Worm (Caenorhabditis elegans) whole organism, L4 larva: ENCODE data around the gene F42H10.2.

ENCODE experiments used
- F37D6.2 ChIP-seq: sonication (generic microtip); optimal IDR thresholded peaks from 2 replicates; lab custom pipeline; 2016; ENCODE audit warnings: mild to moderate bottlenecking, missing genetic modification characterization, missing compliant biosample characterization
- F44E2.7 ChIP-seq: fragments of 200-800 bp; sonication (Bioruptor generic); IDR thresholded peaks from 2 replicates; pipeline ENCODE4 v2.1.2; 2022; ENCODE audit warnings: missing genetic modification characterization, missing compliant biosample characterization
- F49E8.2 ChIP-seq: sonication (generic microtip); optimal IDR thresholded peaks from 2 replicates; lab custom pipeline; 2016; ENCODE audit warnings: missing compliant biosample characterization, mild to moderate bottlenecking, missing genetic modification characterization, borderline replicate concordance
- R02D3.7 ChIP-seq: fragments of 150-350 bp; sonication (generic microtip); optimal IDR thresholded peaks from 3 replicates; lab custom pipeline; 2014; ENCODE audit warnings: missing biosample characterization, missing genetic modification characterization
- T20F7.1 ChIP-seq: fragments of 200-800 bp; sonication (Bioruptor generic); optimal IDR thresholded peaks from 2 replicates; lab custom pipeline; 2018; ENCODE audit warnings: mild to moderate bottlenecking, missing genetic modification characterization, missing compliant biosample characterization
- T26A8.4 ChIP-seq: fragments of 200-800 bp; sonication (Bioruptor generic); IDR thresholded peaks from 2 replicates; pipeline ENCODE4 v1.3.6; 2022; ENCODE audit warnings: missing genetic modification characterization, missing compliant biosample characterization
- Y75B8A.6 ChIP-seq: fragments of 200-800 bp; sonication (Bioruptor generic); IDR thresholded peaks from 2 replicates; pipeline ENCODE4 v1.3.6; 2022; ENCODE audit warnings: missing genetic modification reagents, missing genetic modification characterization, missing compliant biosample characterization
- ZK546.5 ChIP-seq, 2 experiments: sonication (generic microtip); optimal IDR thresholded peaks; 2 replicates each; lab custom pipeline; 2017; ENCODE audit warnings: missing biosample characterization in 2 of 2, missing genetic modification characterization in 2 of 2
- aha-1 ChIP-seq: fragments of 150-350 bp; peaks from one replicate; lab custom pipeline; 2014; ENCODE audit warnings: missing biosample characterization, missing genetic modification characterization
- aly-2 ChIP-seq: sonication (generic microtip); optimal IDR thresholded peaks from 2 replicates; lab custom pipeline; 2018; ENCODE audit warnings: missing biosample characterization, missing genetic modification characterization
- arid-1 ChIP-seq: fragments of 200-800 bp; sonication (Bioruptor generic); conservative IDR thresholded peaks from 2 replicates; pipeline ENCODE4 v1.3.6; 2022; ENCODE audit warnings: missing genetic modification reagents, missing genetic modification characterization, missing compliant biosample characterization
- ceh-28 ChIP-seq: fragments of 150-350 bp; optimal IDR thresholded peaks from 2 replicates; lab custom pipeline; 2014; ENCODE audit warnings: missing biosample characterization, missing genetic modification reagents, missing genetic modification characterization
- ctbp-1 ChIP-seq: fragments of 200-800 bp; sonication (Bioruptor generic); IDR thresholded peaks from 2 replicates; pipeline ENCODE4 v1.3.6; 2022; ENCODE audit warnings: missing genetic modification reagents, missing genetic modification characterization, missing compliant biosample characterization
- daf-16 ChIP-seq, 3 experiments: sonication (generic microtip); optimal IDR thresholded peaks; 2 replicates each; lab custom pipeline; 2016 to 2017; ENCODE audit warnings: missing genetic modification characterization in 3 of 3, missing genetic modification reagents in 3 of 3, mild to moderate bottlenecking in 2 of 3, missing compliant biosample characterization in 2 of 3, missing biosample characterization in 1 of 3, moderate library complexity in 1 of 3
- daf-8 ChIP-seq: fragments of 200-800 bp; sonication (Bioruptor generic); IDR thresholded peaks from 2 replicates; pipeline ENCODE4 v1.3.6; 2022; ENCODE audit warnings: missing genetic modification characterization, missing compliant biosample characterization
- dpl-1 ChIP-seq: fragments of 150-350 bp; optimal IDR thresholded peaks from 2 replicates; lab custom pipeline; 2014; ENCODE audit warnings: missing biosample characterization, missing genetic modification reagents, missing genetic modification characterization
- dve-1 ChIP-seq: sonication (generic microtip); optimal IDR thresholded peaks from 2 replicates; lab custom pipeline; 2017; ENCODE audit warnings: antibody characterized with exemption, mild to moderate bottlenecking, missing genetic modification characterization, missing compliant biosample characterization; ENCODE audit not compliant: insufficient read depth
- fkh-10 ChIP-seq: fragments of 150-350 bp; optimal IDR thresholded peaks from 2 replicates; lab custom pipeline; 2014; ENCODE audit warnings: missing biosample characterization, missing genetic modification reagents, missing genetic modification characterization
- gei-8 ChIP-seq: fragments of 200-800 bp; sonication (Bioruptor generic); optimal IDR thresholded peaks from 2 replicates; lab custom pipeline; 2018; ENCODE audit warnings: mild to moderate bottlenecking, missing genetic modification characterization, missing compliant biosample characterization
- hif-1 ChIP-seq, 2 experiments: sonication (generic microtip); optimal IDR thresholded peaks; 2 replicates each; lab custom pipeline; 2016 to 2017; ENCODE audit warnings: missing compliant biosample characterization in 2 of 2, missing genetic modification characterization in 2 of 2, missing genetic modification reagents in 2 of 2, missing genotype in 2 of 2, mild to moderate bottlenecking in 1 of 2
- hlh-30 ChIP-seq: sonication (generic microtip); optimal IDR thresholded peaks from 2 replicates; lab custom pipeline; 2017; ENCODE audit warnings: antibody characterized with exemption, mild to moderate bottlenecking, missing genetic modification characterization, missing compliant biosample characterization; ENCODE audit not compliant: insufficient read depth
- jun-1 ChIP-seq: fragments of 150-350 bp; optimal IDR thresholded peaks from 2 replicates; lab custom pipeline; 2014; ENCODE audit warnings: missing biosample characterization, missing genetic modification reagents, missing genetic modification characterization
- lim-7 ChIP-seq: fragments of 200-800 bp; sonication (Bioruptor generic); IDR thresholded peaks from 2 replicates; pipeline ENCODE4 v1.3.6; 2022; ENCODE audit warnings: missing genetic modification characterization, missing compliant biosample characterization
- lin-15B ChIP-seq: fragments of 150-350 bp; sonication (generic microtip); optimal IDR thresholded peaks from 3 replicates; lab custom pipeline; 2014; ENCODE audit warnings: missing biosample characterization, missing genetic modification characterization
- lin-39 ChIP-seq: fragments of 150-350 bp; optimal IDR thresholded peaks from 2 replicates; lab custom pipeline; 2014; ENCODE audit warnings: missing biosample characterization, missing genetic modification reagents, missing genetic modification characterization
- lsy-2 ChIP-seq, 2 experiments: fragments of 150-350 bp in 1 of 2; sonication (generic microtip) in 1 of 2; optimal IDR thresholded peaks; 2 replicates each; lab custom pipeline; 2014 to 2017; ENCODE audit warnings: missing biosample characterization in 2 of 2, missing genetic modification characterization in 2 of 2
- mep-1 ChIP-seq: fragments of 150-350 bp; sonication (generic microtip); optimal IDR thresholded peaks from 3 replicates; lab custom pipeline; 2014; ENCODE audit warnings: missing biosample characterization, missing genetic modification characterization
- mes-2 ChIP-seq: sonication (generic microtip); optimal IDR thresholded peaks from 2 replicates; lab custom pipeline; 2016; ENCODE audit warnings: missing genotype, mild to moderate bottlenecking, missing genetic modification characterization, missing compliant biosample characterization; ENCODE audit not compliant: poor library complexity, severe bottlenecking
- mxl-2 ChIP-seq: fragments of 200-800 bp; sonication (Bioruptor generic); conservative IDR thresholded peaks from 2 replicates; pipeline ENCODE4 v1.3.6; 2022; ENCODE audit warnings: missing genetic modification reagents, missing genetic modification characterization, missing compliant biosample characterization
- mxl-3 ChIP-seq: fragments of 200-800 bp; sonication (Bioruptor generic); optimal IDR thresholded peaks from 2 replicates; lab custom pipeline; 2018; ENCODE audit warnings: mild to moderate bottlenecking, missing genetic modification characterization, missing compliant biosample characterization
- nhr-25 ChIP-seq: sonication (generic microtip); optimal IDR thresholded peaks from 2 replicates; lab custom pipeline; 2017; ENCODE audit warnings: missing genetic modification characterization, mild to moderate bottlenecking, missing compliant biosample characterization, antibody characterized with exemption, moderate library complexity, borderline replicate concordance; ENCODE audit not compliant: insufficient read depth
- nhr-41 ChIP-seq: fragments of 200-800 bp; sonication (Bioruptor generic); IDR thresholded peaks from 2 replicates; pipeline ENCODE4 v1.3.6; 2022; ENCODE audit warnings: missing genetic modification reagents, missing genetic modification characterization, missing compliant biosample characterization
- nhr-42 ChIP-seq: fragments of 200-800 bp; sonication (Bioruptor generic); IDR thresholded peaks from 2 replicates; pipeline ENCODE4 v1.3.6; 2022; ENCODE audit warnings: missing genetic modification characterization, missing compliant biosample characterization
- nhr-6 ChIP-seq: fragments of 150-350 bp; optimal IDR thresholded peaks from 2 replicates; lab custom pipeline; 2014; ENCODE audit warnings: missing biosample characterization, missing genetic modification characterization
- nhr-77 ChIP-seq: fragments of 150-350 bp; optimal IDR thresholded peaks from 2 replicates; lab custom pipeline; 2014; ENCODE audit warnings: missing biosample characterization, missing genetic modification characterization
- rbr-2 ChIP-seq: sonication (generic microtip); optimal IDR thresholded peaks from 2 replicates; lab custom pipeline; 2016; ENCODE audit warnings: missing genotype, missing genetic modification characterization, missing compliant biosample characterization
- sdz-12 ChIP-seq: fragments of 200-800 bp; sonication (Bioruptor generic); optimal IDR thresholded peaks from 2 replicates; lab custom pipeline; 2018; ENCODE audit warnings: mild to moderate bottlenecking, missing genetic modification characterization, missing compliant biosample characterization
- snpc-4 ChIP-seq: fragments of 150-350 bp; optimal IDR thresholded peaks from 2 replicates; lab custom pipeline; 2014; ENCODE audit warnings: missing biosample characterization, missing genetic modification characterization
- tra-1 ChIP-seq: fragments of 200-800 bp; sonication (Bioruptor generic); IDR thresholded peaks from 2 replicates; pipeline ENCODE4 v1.3.6; 2022; ENCODE audit warnings: missing genetic modification reagents, missing genetic modification characterization, missing compliant biosample characterization
- unc-39 ChIP-seq: sonication (generic microtip); optimal IDR thresholded peaks from 2 replicates; lab custom pipeline; 2017; ENCODE audit warnings: missing biosample characterization, missing genetic modification characterization
- zfp-2 ChIP-seq: sonication (generic microtip); optimal IDR thresholded peaks from 2 replicates; lab custom pipeline; 2016; ENCODE audit warnings: mild to moderate bottlenecking, missing genetic modification characterization, missing compliant biosample characterization
- zfp-3 ChIP-seq: fragments of 200-800 bp; sonication (Bioruptor generic); conservative IDR thresholded peaks from 2 replicates; pipeline ENCODE4 v1.3.6; 2022; ENCODE audit warnings: missing genetic modification reagents, missing genetic modification characterization, missing compliant biosample characterization
- zip-11 ChIP-seq: fragments of 200-800 bp; sonication (Bioruptor generic); IDR thresholded peaks from 2 replicates; pipeline ENCODE4 v1.3.6; 2022; ENCODE audit warnings: missing genetic modification characterization, missing compliant biosample characterization

F42H10.2 gene

ce11 chrIII:8490254-8490653, at the start of gene F42H10.2, which contains the start of gene ess-2:
Gene F42H10.2, plus strand, starts transcription at chrIII:8490620.
Gene ess-2, minus strand, starts transcription at chrIII:8490352.
- TF ChIP-seq F37D6.2 (tag; lab: Kevin White, UChicago) (no peak), lin-39 (no peak), lim-7 (GFP tag; lab: Robert Waterston, UW) (no peak), mep-1 (tag; lab: Kevin White, UChicago) (peak; percentile 34), Y75B8A.6 (no peak), nhr-25 (no peak), R02D3.7 (no peak), lin-15B (tag; lab: Kevin White, UChicago) (no peak), F44E2.7 (GFP tag; lab: Robert Waterston, UW) (no peak), hlh-30 (tag; lab: Kevin White, UChicago) (peak; percentile 26), F49E8.2 (tag; lab: Kevin White, UChicago) (no peak), nhr-77 (tag; lab: Kevin White, UChicago) (peak; percentile 1), zfp-2 (tag; lab: Kevin White, UChicago) (no peak), jun-1 (no peak), rbr-2 (no peak), sdz-12 (no peak), arid-1 (no peak), nhr-42 (GFP tag; lab: Robert Waterston, UW) (no peak), mxl-2 (GFP tag; lab: Robert Waterston, UW) (no peak), aly-2 (tag; lab: Kevin White, UChicago) (no peak), zfp-3 (no peak), mxl-3 (no peak), T26A8.4 (no peak), dpl-1 (GFP tag; lab: Kevin White, UChicago) (peak; percentile 44), daf-16 (GFP tag; optimal IDR thresholded peaks at IDR 0.05; lab: Kevin White, UChicago) (no peak), daf-16 (tag; optimal IDR thresholded peaks at IDR 0.05; lab: Kevin White, UChicago) (peak; percentile 27), zip-11 (no peak), nhr-6 (tag; lab: Kevin White, UChicago) (peak; percentile 4), dve-1 (tag; lab: Kevin White, UChicago) (peak; percentile 53), daf-8 (GFP tag; lab: Robert Waterston, UW) (no peak), mes-2 (tag; lab: Kevin White, UChicago) (peak; percentile 43), ctbp-1 (GFP tag; lab: Robert Waterston, UW) (no peak), lsy-2 (tag; optimal IDR thresholded peaks at IDR 0.05; lab: Kevin White, UChicago) (peak in 1 of 2 experiments; percentile 83), tra-1 (GFP tag; lab: Robert Waterston, UW) (no peak), ZK546.5 (tag; optimal IDR thresholded peaks at IDR 0.05; lab: Kevin White, UChicago) (no peak), nhr-41 (GFP tag; lab: Robert Waterston, UW) (no peak), unc-39 (tag; lab: Kevin White, UChicago) (no peak), snpc-4 (tag; lab: Kevin White, UChicago) (no peak), T20F7.1 (GFP tag; lab: Kevin White, UChicago) (peak; percentile 97), aha-1 (tag; lab: Kevin White, UChicago) (no peak), gei-8 (GFP tag; lab: Kevin White, UChicago) (no peak), ceh-28 (tag; lab: Kevin White, UChicago) (no peak), hif-1 (tag; optimal IDR thresholded peaks at IDR 0.05; lab: Kevin White, UChicago) (peak in 1 of 2 experiments; percentile 1), fkh-10 (GFP tag; lab: Kevin White, UChicago) (no peak)
